Worm (Caenorhabditis elegans) whole organism, early embryonic: ENCODE results near the gene C04F6.7.

Source experiments
- B0310.2 ChIP-seq: sonication (generic microtip); optimal IDR thresholded peaks from 2 replicates; lab custom pipeline; 2016; ENCODE audit warnings: mild to moderate bottlenecking, missing genetic modification characterization, missing compliant biosample characterization
- aly-1 ChIP-seq: sonication (generic microtip); optimal IDR thresholded peaks from 2 replicates; lab custom pipeline; 2016; ENCODE audit warnings: missing genetic modification characterization, missing compliant biosample characterization
- ama-1 ChIP-seq: fragments of 150-350 bp; optimal IDR thresholded peaks from 2 replicates; lab custom pipeline; 2014
- ceh-36 ChIP-seq: sonication (generic microtip); optimal IDR thresholded peaks from 2 replicates; lab custom pipeline; 2016; ENCODE audit warnings: missing genetic modification characterization, inconsistent platforms, missing compliant biosample characterization
- ets-7 ChIP-seq: sonication (generic microtip); optimal IDR thresholded peaks from 2 replicates; lab custom pipeline; 2016; ENCODE audit warnings: missing genotype, missing genetic modification characterization, missing compliant biosample characterization
- hmbx-1 ChIP-seq: sonication (generic microtip); optimal IDR thresholded peaks from 2 replicates; lab custom pipeline; 2016; ENCODE audit warnings: mild to moderate bottlenecking, missing genetic modification characterization, missing compliant biosample characterization
- hnd-1 ChIP-seq: sonication (generic microtip); optimal IDR thresholded peaks from 2 replicates; lab custom pipeline; 2016; ENCODE audit warnings: missing genetic modification characterization, missing compliant biosample characterization
- pes-1 ChIP-seq: fragments of 200-800 bp; sonication (Bioruptor generic); IDR thresholded peaks from 2 replicates; pipeline ENCODE4 v1.3.6; 2022; ENCODE audit warnings: missing genetic modification reagents, missing genetic modification characterization, missing compliant biosample characterization
- tbx-11 ChIP-seq: fragments of 200-800 bp; sonication (Bioruptor generic); IDR thresholded peaks from 2 replicates; pipeline ENCODE4 v1.3.6; 2022; ENCODE audit warnings: missing genetic modification characterization, missing compliant biosample characterization
- tra-4 ChIP-seq: sonication (generic microtip); optimal IDR thresholded peaks from 2 replicates; lab custom pipeline; 2017; ENCODE audit warnings: missing genetic modification characterization, missing compliant biosample characterization

ce11 chrX:3455561-3455960 is 36.6 kb upstream of the C04F6.7 start:
- TF ChIP-seq ets-7 (tag; lab: Kevin White, UChicago) (no peak), hnd-1 (no peak), tra-4 (tag; lab: Kevin White, UChicago) (no peak), ama-1 (lab: Kevin White, UChicago) (no peak), ceh-36 (tag; lab: Kevin White, UChicago) (no peak), tbx-11 (no peak), B0310.2 (tag; lab: Kevin White, UChicago) (no peak), aly-1 (tag; lab: Kevin White, UChicago) (no peak), pes-1 (no peak), hmbx-1 (no peak)
